Fruit fly (Drosophila melanogaster) whole organism, embryonic: ENCODE results near the gene Indy.

ENCODE experiments used
- Atf6 ChIP-seq: fragments of 200-800 bp; sonication (Bioruptor generic); IDR thresholded peaks from 2 replicates; pipeline ENCODE4 v1.3.6; 2022; ENCODE audit warnings: missing biosample characterization, missing genetic modification characterization
- CG11504 ChIP-seq: fragments of 200-800 bp; sonication (Bioruptor generic); optimal IDR thresholded peaks from 3 replicates; lab custom pipeline; 2019; ENCODE audit warnings: missing biosample characterization, mild to moderate bottlenecking, missing genetic modification characterization, moderate library complexity
- CG11723 ChIP-seq: fragments of 200-800 bp; sonication (Bioruptor generic); optimal IDR thresholded peaks from 2 replicates; lab custom pipeline; 2017; ENCODE audit warnings: missing biosample characterization, mild to moderate bottlenecking, missing genetic modification characterization
- CG12071 ChIP-seq: fragments of 200-800 bp; sonication (Bioruptor generic); optimal IDR thresholded peaks from 3 replicates; lab custom pipeline; 2018; ENCODE audit warnings: missing biosample characterization, mild to moderate bottlenecking, missing genetic modification characterization
- CG12769 ChIP-seq: fragments of 200-800 bp; sonication (Bioruptor generic); optimal IDR thresholded peaks from 2 replicates; lab custom pipeline; 2019; ENCODE audit warnings: missing biosample characterization, mild to moderate bottlenecking, missing genetic modification characterization, moderate library complexity
- CG2116 ChIP-seq: fragments of 200-800 bp; sonication (Bioruptor generic); optimal IDR thresholded peaks from 3 replicates; lab custom pipeline; 2018; ENCODE audit warnings: missing biosample characterization, mild to moderate bottlenecking, missing genetic modification characterization
- CG32532 ChIP-seq: fragments of 200-800 bp; sonication (Bioruptor generic); IDR thresholded peaks from 2 replicates; pipeline ENCODE4 v1.3.6; 2022; ENCODE audit warnings: missing biosample characterization, missing genetic modification characterization
- CG3838 ChIP-seq: fragments of 200-800 bp; sonication (Bioruptor generic); optimal IDR thresholded peaks from 3 replicates; lab custom pipeline; 2016; ENCODE audit warnings: missing biosample characterization, missing genetic modification characterization
- CG6254 ChIP-seq: fragments of 200-800 bp; sonication (Bioruptor generic); optimal IDR thresholded peaks from 3 replicates; lab custom pipeline; 2017; ENCODE audit warnings: mild to moderate bottlenecking, missing biosample characterization, missing genetic modification reagents, missing genetic modification characterization
- CG7786 ChIP-seq: fragments of 200-800 bp; sonication (Bioruptor generic); optimal IDR thresholded peaks from 2 replicates; lab custom pipeline; 2016; ENCODE audit warnings: missing biosample characterization, missing genetic modification characterization
- CG8944 ChIP-seq: fragments of 200-800 bp; sonication (Bioruptor generic); optimal IDR thresholded peaks from 3 replicates; lab custom pipeline; 2016; ENCODE audit warnings: missing biosample characterization, missing genetic modification characterization
- CG9215 ChIP-seq: fragments of 200-800 bp; sonication (Bioruptor generic); IDR thresholded peaks from 2 replicates; pipeline ENCODE4 v1.3.6; 2022; ENCODE audit warnings: missing biosample characterization, missing genetic modification characterization
- Dad ChIP-seq: fragments of 200-800 bp; sonication (Bioruptor generic); optimal IDR thresholded peaks from 3 replicates; lab custom pipeline; 2016; ENCODE audit warnings: missing biosample characterization, missing genetic modification characterization
- Dll ChIP-seq: fragments of 200-800 bp; sonication (Bioruptor generic); IDR thresholded peaks from 4 replicates; pipeline ENCODE4 v1.3.6; 2022; ENCODE audit warnings: missing biosample characterization, missing genetic modification characterization; ENCODE audit not compliant: partially characterized antibody
- Doc2 ChIP-seq: fragments of 200-800 bp; sonication (Bioruptor generic); IDR thresholded peaks from 2 replicates; pipeline ENCODE4 v1.3.6; 2022; ENCODE audit warnings: missing biosample characterization, missing genetic modification characterization
- E2f1 ChIP-seq: fragments of 200-800 bp; sonication (Bioruptor generic); IDR thresholded peaks from 2 replicates; pipeline ENCODE4 v1.3.6; 2022; ENCODE audit warnings: missing biosample characterization, missing genetic modification characterization
- Fer3 ChIP-seq: fragments of 200-800 bp; sonication (Bioruptor generic); optimal IDR thresholded peaks from 2 replicates; lab custom pipeline; 2018; ENCODE audit warnings: missing biosample characterization, mild to moderate bottlenecking, missing genetic modification characterization, moderate library complexity
- HLHmδ ChIP-seq: fragments of 200-800 bp; sonication (Bioruptor generic); optimal IDR thresholded peaks from 2 replicates; lab custom pipeline; 2018; ENCODE audit warnings: missing biosample characterization, mild to moderate bottlenecking, missing genetic modification characterization, moderate library complexity
- Hr78 ChIP-seq, 2 experiments: fragments of 200-800 bp in 1 of 2; fragments of >200 bp in 1 of 2; sonication (Bioruptor generic) in 1 of 2; optimal IDR thresholded peaks; 2 replicates each; lab custom pipeline; 2017 to 2019; ENCODE audit warnings: missing biosample characterization in 2 of 2, missing genetic modification characterization in 2 of 2, mild to moderate bottlenecking in 1 of 2, moderate library complexity in 1 of 2
- Jarid2 ChIP-seq: fragments of 200-800 bp; sonication (Bioruptor generic); optimal IDR thresholded peaks from 3 replicates; lab custom pipeline; 2017; ENCODE audit warnings: mild to moderate bottlenecking, missing biosample characterization, missing genetic modification reagents, missing genetic modification characterization
- NfI ChIP-seq: fragments of 200-800 bp; sonication (Bioruptor generic); optimal IDR thresholded peaks from 3 replicates; lab custom pipeline; 2018; ENCODE audit warnings: missing biosample characterization, mild to moderate bottlenecking, missing genetic modification characterization, moderate library complexity
- Optix ChIP-seq: fragments of 200-800 bp; sonication (Bioruptor generic); IDR thresholded peaks from 3 replicates; pipeline ENCODE4 v1.3.6; 2022; ENCODE audit warnings: missing biosample characterization, missing genetic modification characterization
- Taf1 ChIP-seq: fragments of 200-800 bp; sonication (Bioruptor generic); IDR thresholded peaks from 2 replicates; pipeline ENCODE4 v1.3.6; 2022; ENCODE audit warnings: missing biosample characterization, missing genetic modification characterization
- Trl ChIP-seq, 3 experiments: fragments of >200 bp in 2 of 3; fragments of 200-800 bp in 1 of 3; sonication (Bioruptor generic) in 1 of 3; optimal IDR thresholded peaks; 2 replicates in 1 of 3; 3 replicates in 2 of 3; lab custom pipeline; 2016 to 2017; ENCODE audit warnings: missing biosample characterization in 1 of 3, missing genetic modification characterization in 1 of 3
- Xbp1 ChIP-seq: fragments of 200-800 bp; sonication (Bioruptor generic); optimal IDR thresholded peaks from 3 replicates; lab custom pipeline; 2016; ENCODE audit warnings: missing biosample characterization, mild to moderate bottlenecking, missing genetic modification characterization
- br ChIP-seq: fragments of >200 bp; optimal IDR thresholded peaks from 2 replicates; lab custom pipeline; 2017
- cg ChIP-seq: fragments of 200-800 bp; sonication (Bioruptor generic); optimal IDR thresholded peaks from 3 replicates; lab custom pipeline; 2019; ENCODE audit warnings: missing biosample characterization, mild to moderate bottlenecking, missing genetic modification characterization, moderate library complexity
- chm ChIP-seq: fragments of 200-800 bp; sonication (Bioruptor generic); IDR thresholded peaks from 2 replicates; pipeline ENCODE4 v1.3.6; 2022; ENCODE audit warnings: missing biosample characterization, missing genetic modification characterization
- croc ChIP-seq: fragments of 200-800 bp; sonication (Bioruptor generic); conservative IDR thresholded peaks from 3 replicates; pipeline ENCODE4 v1.3.6; 2022; ENCODE audit warnings: missing biosample characterization, missing genetic modification characterization
- danr ChIP-seq: fragments of 200-800 bp; sonication (Bioruptor generic); IDR thresholded peaks from 2 replicates; pipeline ENCODE4 v1.3.6; 2022; ENCODE audit warnings: missing biosample characterization, missing genetic modification characterization
- exex ChIP-seq: fragments of 200-800 bp; sonication (Bioruptor generic); optimal IDR thresholded peaks from 4 replicates; lab custom pipeline; 2018; ENCODE audit warnings: missing biosample characterization, mild to moderate bottlenecking, missing genetic modification characterization, moderate library complexity
- fru ChIP-seq: fragments of >200 bp; optimal IDR thresholded peaks from 2 replicates; lab custom pipeline; 2017
- gce ChIP-seq: fragments of 200-800 bp; sonication (Bioruptor generic); IDR thresholded peaks from 3 replicates; pipeline ENCODE4 v1.3.6; 2022; ENCODE audit warnings: missing biosample characterization, missing genetic modification characterization
- hbn ChIP-seq: fragments of 200-800 bp; sonication (Bioruptor generic); IDR thresholded peaks from 2 replicates; pipeline ENCODE4 v1.3.6; 2022; ENCODE audit warnings: missing biosample characterization, missing genetic modification characterization; ENCODE audit not compliant: partially characterized antibody
- insv ChIP-seq, 2 experiments: fragments of 200-800 bp; sonication (Bioruptor generic); optimal IDR thresholded peaks; 3 replicates each; lab custom pipeline; 2016 to 2018; ENCODE audit warnings: missing biosample characterization in 2 of 2, missing genetic modification characterization in 2 of 2
- jing ChIP-seq: fragments of 200-800 bp; sonication (Bioruptor generic); optimal IDR thresholded peaks from 2 replicates; lab custom pipeline; 2018; ENCODE audit warnings: missing biosample characterization, mild to moderate bottlenecking, missing genetic modification characterization
- lilli ChIP-seq: fragments of 200-800 bp; sonication (Bioruptor generic); optimal IDR thresholded peaks from 3 replicates; lab custom pipeline; 2016; ENCODE audit warnings: missing biosample characterization, missing genetic modification characterization
- lola ChIP-seq, 3 experiments: fragments of >200 bp in 2 of 3; fragments of 200-800 bp in 1 of 3; sonication (Bioruptor generic) in 1 of 3; optimal IDR thresholded peaks; 2 replicates each; lab custom pipeline; 2017 to 2019; ENCODE audit warnings: missing biosample characterization in 3 of 3, missing genetic modification characterization in 3 of 3, mild to moderate bottlenecking in 1 of 3, moderate library complexity in 1 of 3
- maf-S ChIP-seq: fragments of 200-800 bp; sonication (Bioruptor generic); optimal IDR thresholded peaks from 2 replicates; lab custom pipeline; 2016; ENCODE audit warnings: missing biosample characterization, missing genetic modification characterization
- nau ChIP-seq: fragments of 200-800 bp; sonication (Bioruptor generic); optimal IDR thresholded peaks from 3 replicates; lab custom pipeline; 2017; ENCODE audit warnings: missing biosample characterization, mild to moderate bottlenecking, missing genetic modification characterization, missing genetic modification reagents
- pfk ChIP-seq: fragments of 200-800 bp; sonication (Bioruptor generic); optimal IDR thresholded peaks from 2 replicates; lab custom pipeline; 2018; ENCODE audit warnings: missing biosample characterization, mild to moderate bottlenecking, missing genetic modification characterization, moderate library complexity
- pho ChIP-seq: fragments of 200-800 bp; sonication (Bioruptor generic); optimal IDR thresholded peaks from 2 replicates; lab custom pipeline; 2016; ENCODE audit warnings: missing biosample characterization, missing genetic modification characterization
- salm ChIP-seq: fragments of 200-800 bp; sonication (Bioruptor generic); optimal IDR thresholded peaks from 2 replicates; lab custom pipeline; 2018; ENCODE audit warnings: missing biosample characterization, mild to moderate bottlenecking, missing genetic modification characterization
- sr ChIP-seq: fragments of 200-800 bp; sonication (Bioruptor generic); IDR thresholded peaks from 3 replicates; pipeline ENCODE4 v1.3.6; 2022; ENCODE audit warnings: missing biosample characterization, missing genetic modification characterization
- stwl ChIP-seq: fragments of 200-800 bp; sonication (Bioruptor generic); optimal IDR thresholded peaks from 3 replicates; lab custom pipeline; 2018; ENCODE audit warnings: missing biosample characterization, mild to moderate bottlenecking, missing genetic modification characterization, moderate library complexity
- sug ChIP-seq: fragments of 200-800 bp; optimal IDR thresholded peaks from 2 replicates; lab custom pipeline; 2019; ENCODE audit warnings: missing biosample characterization, mild to moderate bottlenecking, missing genetic modification characterization, moderate library complexity
- trem ChIP-seq: fragments of 200-800 bp; optimal IDR thresholded peaks from 3 replicates; lab custom pipeline; 2019; ENCODE audit warnings: missing biosample characterization, mild to moderate bottlenecking, missing genetic modification characterization, moderate library complexity
- tup ChIP-seq: fragments of 200-800 bp; sonication (Bioruptor generic); optimal IDR thresholded peaks from 2 replicates; lab custom pipeline; 2016; ENCODE audit warnings: missing biosample characterization, mild to moderate bottlenecking, missing genetic modification characterization, moderate library complexity
- unpg ChIP-seq: fragments of 200-800 bp; sonication (Bioruptor generic); optimal IDR thresholded peaks from 3 replicates; lab custom pipeline; 2018; ENCODE audit warnings: missing biosample characterization, mild to moderate bottlenecking, missing genetic modification characterization, moderate library complexity
- vvl ChIP-seq: fragments of 200-800 bp; sonication (Bioruptor generic); IDR thresholded peaks from 2 replicates; pipeline ENCODE4 v1.3.6; 2022; ENCODE audit warnings: missing biosample characterization, missing genetic modification characterization

Gene Indy

dm6 chr3L:18801194-18801695, 44.8 kb downstream of the Indy start, which contains the start of gene ftz-f1 (continued):
- TF ChIP-seq trem (peak; percentile 38), exex (tag; lab: Kevin White, UChicago) (peak; percentile 37), CG8944 (GFP tag; lab: Kevin White, UChicago) (no peak), pfk (GFP tag; lab: Kevin White, UChicago) (peak; percentile 47), HLHmδ (GFP tag; lab: Kevin White, UChicago) (peak; percentile 31), pho (GFP tag; lab: Kevin White, UChicago) (no peak), NfI (GFP tag; lab: Kevin White, UChicago) (peak; percentile 56), maf-S (GFP tag; lab: Kevin White, UChicago) (peak; percentile 44), danr (GFP tag; lab: Robert Waterston, UW) (no peak), Xbp1 (GFP tag; lab: Kevin White, UChicago) (no peak), tup (GFP tag; lab: Kevin White, UChicago) (no peak), Doc2 (GFP tag; lab: Robert Waterston, UW) (no peak), unpg (no peak), br (lab: Kevin White, UChicago) (no peak), Taf1 (no peak), insv (GFP tag; optimal IDR thresholded peaks at IDR 0.05; lab: Kevin White, UChicago) (no peak), lola (GFP tag; optimal IDR thresholded peaks at IDR 0.05; lab: Kevin White, UChicago) (no peak), CG11504 (tag; lab: Kevin White, UChicago) (no peak), Dad (GFP tag; lab: Kevin White, UChicago) (no peak), Dll (GFP tag; lab: Robert Waterston, UW) (peak; percentile 76), CG2116 (GFP tag; lab: Kevin White, UChicago) (peak; percentile 57), vvl (peak; percentile 71), E2f1 (peak; percentile 14; the same call in 1 of the 2 replicates), gce (GFP tag; lab: Robert Waterston, UW) (no peak), sr (no peak), Atf6 (GFP tag; lab: Robert Waterston, UW) (peak; percentile 61; the same call in 1 of the 2 replicates), salm (tag; lab: Kevin White, UChicago) (peak; percentile 25), Hr78 (GFP tag; optimal IDR thresholded peaks at IDR 0.05; lab: Kevin White, UChicago) (peak in 1 of 2 experiments; percentile 33), hbn (GFP tag; lab: Robert Waterston, UW) (peak; percentile 77), lilli (GFP tag; lab: Kevin White, UChicago) (peak; percentile 15), cg (GFP tag; lab: Kevin White, UChicago) (peak; percentile 89), CG32532 (GFP tag; lab: Robert Waterston, UW) (peak; percentile 68; the same call in 1 of the 2 replicates), CG11723 (no peak), Trl (optimal IDR thresholded peaks at IDR 0.05; lab: Kevin White, UChicago) (peak in 1 of 2 experiments; percentile 58), Trl (GFP tag; optimal IDR thresholded peaks at IDR 0.05; lab: Kevin White, UChicago) (no peak), CG12769 (tag; lab: Kevin White, UChicago) (peak; percentile 100), nau (GFP tag; lab: Kevin White, UChicago) (no peak), jing (no peak), Jarid2 (GFP tag; lab: Kevin White, UChicago) (no peak), CG7786 (GFP tag; lab: Kevin White, UChicago) (no peak), CG3838 (GFP tag; lab: Kevin White, UChicago) (no peak), Optix (GFP tag; lab: Robert Waterston, UW) (0 out of 3 replicates have a peak, but pooled peaks have one; percentile 32), chm (peak; percentile 70; the same call in 1 of the 2 replicates), sug (tag; lab: Kevin White, UChicago) (peak; percentile 78), croc (GFP tag; lab: Robert Waterston, UW) (no peak), CG12071 (no peak), stwl (peak; percentile 42), fru (lab: Kevin White, UChicago) (no peak), CG6254 (GFP tag; lab: Kevin White, UChicago) (no peak), CG9215 (no peak), Fer3 (no peak)
